Worm (Caenorhabditis elegans) whole organism, young adult: ENCODE data around the gene C13F10.8.

Experiments used
- akir-1 ChIP-seq: fragments of 200-800 bp; sonication (Bioruptor generic); optimal IDR thresholded peaks from 2 replicates; lab custom pipeline; 2018; ENCODE audit warnings: mild to moderate bottlenecking, missing genetic modification characterization, moderate library complexity, missing compliant biosample characterization
- aptf-3 ChIP-seq: fragments of 200-800 bp; sonication (Bioruptor generic); IDR thresholded peaks from 2 replicates; pipeline ENCODE4 v1.3.6; 2022; ENCODE audit warnings: missing genetic modification characterization, missing compliant biosample characterization
- ceh-79 ChIP-seq: sonication (generic microtip); optimal IDR thresholded peaks from 2 replicates; lab custom pipeline; 2017; ENCODE audit warnings: mild to moderate bottlenecking, missing genetic modification characterization, missing compliant biosample characterization
- mxl-1 ChIP-seq: sonication (generic microtip); optimal IDR thresholded peaks from 2 replicates; lab custom pipeline; 2016; ENCODE audit warnings: missing genetic modification characterization, missing compliant biosample characterization
- pha-4 ChIP-seq: fragments of 150-350 bp; sonication (generic microtip); optimal IDR thresholded peaks from 2 replicates; lab custom pipeline; 2014; ENCODE audit warnings: missing biosample characterization, missing genetic modification reagents, missing genetic modification characterization
- sea-2 ChIP-seq: fragments of 200-800 bp; sonication (Bioruptor generic); IDR thresholded peaks from 2 replicates; pipeline ENCODE4 v1.3.6; 2022; ENCODE audit warnings: missing genetic modification characterization, missing compliant biosample characterization

DNA sequence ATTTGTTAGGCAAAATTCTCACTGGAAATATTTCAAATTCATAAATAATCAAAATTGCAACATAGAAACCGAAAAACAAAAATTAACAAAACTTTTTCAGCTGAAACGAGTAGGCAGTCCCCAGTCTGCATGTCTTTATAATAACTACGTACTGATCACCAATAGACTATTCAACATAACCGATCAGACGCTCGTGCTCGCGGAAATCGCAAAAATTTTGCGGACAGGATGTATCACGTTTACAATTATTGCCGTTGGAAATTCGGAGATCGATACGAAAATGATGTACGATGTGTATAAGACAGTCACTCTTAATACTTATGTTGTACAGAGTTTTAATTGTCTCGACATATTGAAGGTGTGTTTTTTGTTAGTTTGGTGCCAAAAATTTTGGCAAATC lies 19.5 kb downstream of the C13F10.8 start:
- TF ChIP-seq akir-1 (GFP tag; lab: Kevin White, UChicago), result no peak
- no peak for TF ChIP-seq mxl-1 (tag; lab: Kevin White, UChicago)
- TF ChIP-seq pha-4 (tag; lab: Kevin White, UChicago), result no peak
- no peak for TF ChIP-seq aptf-3 (GFP tag; lab: Robert Waterston, UW)
- no peak for TF ChIP-seq ceh-79 (tag; lab: Kevin White, UChicago)
- TF ChIP-seq sea-2 (GFP tag; lab: Robert Waterston, UW), result no peak
